1 fruit fly cellular context compared by ENCODE assay signal in the genomic region with DNA sequence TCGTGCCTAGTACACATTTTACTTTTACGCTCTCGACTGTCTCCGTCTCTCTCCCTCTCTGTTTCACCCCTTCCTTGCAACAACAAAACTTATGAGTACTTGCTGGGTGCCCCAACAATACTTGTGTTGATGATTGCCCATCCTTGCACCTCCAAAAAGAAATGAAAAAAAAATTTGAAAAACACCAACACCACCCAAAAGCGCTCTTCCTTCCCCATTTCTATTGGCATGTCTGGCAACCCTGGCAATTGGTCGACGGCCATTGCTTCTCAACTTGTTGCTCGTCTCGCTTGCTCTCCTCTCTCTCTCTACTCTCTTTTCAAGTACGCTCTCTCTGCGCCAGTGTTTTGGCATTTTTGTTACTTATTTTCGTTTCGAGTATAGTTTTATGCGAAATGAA.
A peak's percentile ranks its signal among the peaks of the same experiment; 100 is the strongest.
TF ChIP-seq lines count a peak whose summit lies in the region.

No protein-coding gene starts in this region.

TF ChIP-seq in whole organism, embryonic, 481 proteins besides CTCF, POLR2A, EP300 and RAD21 (continued from another document):
- TF ChIP-seq al (GFP tag; IDR thresholded peaks at IDR 0.05; lab: Robert Waterston, UW): no peak
- peak; percentile 32 for TF ChIP-seq Fer1 (GFP tag; optimal IDR thresholded peaks at IDR 0.05; lab: Kevin White, UChicago)
- TF ChIP-seq mirr (GFP tag; optimal IDR thresholded peaks at IDR 0.05; lab: Kevin White, UChicago): no peak
- no peak for TF ChIP-seq dm (GFP tag; optimal IDR thresholded peaks at IDR 0.05; lab: Kevin White, UChicago)
- TF ChIP-seq CG31224 (GFP tag; IDR thresholded peaks at IDR 0.05; lab: Robert Waterston, UW): no peak
- TF ChIP-seq Kr (GFP tag; optimal IDR thresholded peaks at IDR 0.05; lab: Kevin White, UChicago): no peak
- TF ChIP-seq Hey (tag; optimal IDR thresholded peaks at IDR 0.05; lab: Kevin White, UChicago): no peak
- TF ChIP-seq jing (GFP tag; optimal IDR thresholded peaks at IDR 0.05; lab: Kevin White, UChicago): no peak
- no peak for TF ChIP-seq Optix (GFP tag; IDR thresholded peaks at IDR 0.05; lab: Robert Waterston, UW)
- no peak for TF ChIP-seq HLHmδ (GFP tag; optimal IDR thresholded peaks at IDR 0.05; lab: Kevin White, UChicago)
- TF ChIP-seq CG17359 (tag; optimal IDR thresholded peaks at IDR 0.05; lab: Kevin White, UChicago): peak; percentile 37
- no peak for TF ChIP-seq pros (GFP tag; optimal IDR thresholded peaks at IDR 0.05; lab: Kevin White, UChicago)
- TF ChIP-seq CG14667 (GFP tag; IDR thresholded peaks at IDR 0.05; lab: Robert Waterston, UW): no peak
- TF ChIP-seq CG10462 (GFP tag; optimal IDR thresholded peaks at IDR 0.05; lab: Kevin White, UChicago): no peak
- TF ChIP-seq B-H1 (GFP tag; IDR thresholded peaks at IDR 0.05; lab: Robert Waterston, UW): no peak; the same call in 2 of the 3 replicates
- TF ChIP-seq kni (GFP tag; optimal IDR thresholded peaks at IDR 0.05; lab: Kevin White, UChicago): no peak
- no peak for TF ChIP-seq ash1 (GFP tag; optimal IDR thresholded peaks at IDR 0.05; lab: Kevin White, UChicago)
- TF ChIP-seq CG4404 (GFP tag; IDR thresholded peaks at IDR 0.05; lab: Robert Waterston, UW): no peak
- TF ChIP-seq cas (GFP tag; IDR thresholded peaks at IDR 0.05; lab: Robert Waterston, UW): no peak
- no peak for TF ChIP-seq CG7987 (GFP tag; optimal IDR thresholded peaks at IDR 0.05; lab: Kevin White, UChicago)
- no peak for TF ChIP-seq Opbp (GFP tag; IDR thresholded peaks at IDR 0.05; lab: Robert Waterston, UW; ENCODE audit: partially characterized antibody)
- TF ChIP-seq ase (GFP tag; IDR thresholded peaks at IDR 0.05; lab: Robert Waterston, UW): no peak
- no peak for TF ChIP-seq hth (optimal IDR thresholded peaks at IDR 0.05; lab: Kevin White, UChicago)
- no peak for TF ChIP-seq Dad (GFP tag; optimal IDR thresholded peaks at IDR 0.05; lab: Kevin White, UChicago)
- TF ChIP-seq CG18619 (GFP tag; optimal IDR thresholded peaks at IDR 0.05; lab: Kevin White, UChicago): no peak
- no peak for TF ChIP-seq Chrac-16 (GFP tag; optimal IDR thresholded peaks at IDR 0.05; lab: Kevin White, UChicago)
- TF ChIP-seq Ravus (GFP tag; IDR thresholded peaks at IDR 0.05; lab: Robert Waterston, UW): no peak
- no peak for TF ChIP-seq stc (GFP tag; IDR thresholded peaks at IDR 0.05; lab: Robert Waterston, UW)
- no peak for TF ChIP-seq PHDP (tag; optimal IDR thresholded peaks at IDR 0.05; lab: Kevin White, UChicago)
- no peak for TF ChIP-seq Oli (tag; optimal IDR thresholded peaks at IDR 0.05; lab: Kevin White, UChicago)
- TF ChIP-seq Tbp (GFP tag; optimal IDR thresholded peaks at IDR 0.05; lab: Kevin White, UChicago): no peak
- peak; percentile 2 for TF ChIP-seq CG9876 (GFP tag; optimal IDR thresholded peaks at IDR 0.05; lab: Kevin White, UChicago)
- no peak for TF ChIP-seq CG10321 (GFP tag; IDR thresholded peaks at IDR 0.05; lab: Robert Waterston, UW)
- TF ChIP-seq Elba2 (GFP tag; optimal IDR thresholded peaks at IDR 0.05; lab: Kevin White, UChicago): no peak
- no peak for TF ChIP-seq oc (tag; optimal IDR thresholded peaks at IDR 0.05; lab: Kevin White, UChicago)
- no peak for TF ChIP-seq trem (tag; optimal IDR thresholded peaks at IDR 0.05; lab: Kevin White, UChicago)
- peak; percentile 35 for TF ChIP-seq Fer3 (tag; optimal IDR thresholded peaks at IDR 0.05; lab: Kevin White, UChicago)
- no peak for TF ChIP-seq run (tag; optimal IDR thresholded peaks at IDR 0.05; lab: Kevin White, UChicago)
- peak; percentile 50 for TF ChIP-seq zfh2 (GFP tag; optimal IDR thresholded peaks at IDR 0.05; lab: Kevin White, UChicago)
- TF ChIP-seq Pdp1 (GFP tag; optimal IDR thresholded peaks at IDR 0.05; lab: Kevin White, UChicago): no peak
